Worm (Caenorhabditis elegans) whole organism, L4 larva: Measurements from ENCODE around the gene nhr-9.

Experiments
- T20F7.1 ChIP-seq: fragments of 200-800 bp; sonication (Bioruptor generic); optimal IDR thresholded peaks from 2 replicates; lab custom pipeline; 2018; ENCODE audit warnings: mild to moderate bottlenecking, missing genetic modification characterization, missing compliant biosample characterization
- Y105C5A.15 ChIP-seq: fragments of 200-800 bp; sonication (Bioruptor generic); IDR thresholded peaks from 2 replicates; pipeline ENCODE4 v1.3.6; 2022; ENCODE audit warnings: missing genetic modification characterization, missing compliant biosample characterization
- ZK546.5 ChIP-seq, 2 experiments: sonication (generic microtip); optimal IDR thresholded peaks; 2 replicates each; lab custom pipeline; 2017; ENCODE audit warnings: missing biosample characterization in 2 of 2, missing genetic modification characterization in 2 of 2
- aly-2 ChIP-seq: sonication (generic microtip); optimal IDR thresholded peaks from 2 replicates; lab custom pipeline; 2018; ENCODE audit warnings: missing biosample characterization, missing genetic modification characterization
- ama-1 ChIP-seq: fragments of 150-350 bp; optimal IDR thresholded peaks from 2 replicates; lab custom pipeline; 2014; ENCODE audit warnings: inconsistent platforms, mixed read lengths
- arid-1 ChIP-seq: fragments of 200-800 bp; sonication (Bioruptor generic); conservative IDR thresholded peaks from 2 replicates; pipeline ENCODE4 v1.3.6; 2022; ENCODE audit warnings: missing genetic modification reagents, missing genetic modification characterization, missing compliant biosample characterization
- attf-4 ChIP-seq: sonication (generic microtip); optimal IDR thresholded peaks from 3 replicates; lab custom pipeline; 2017; ENCODE audit warnings: missing biosample characterization, missing genetic modification characterization
- ceh-44 ChIP-seq: fragments of 200-800 bp; sonication (Bioruptor generic); IDR thresholded peaks from 2 replicates; pipeline ENCODE4 v1.3.6; 2022; ENCODE audit warnings: missing genetic modification reagents, missing genetic modification characterization, missing compliant biosample characterization
- ceh-62 ChIP-seq: sonication (generic microtip); optimal IDR thresholded peaks from 2 replicates; lab custom pipeline; 2017; ENCODE audit warnings: missing biosample characterization, missing genetic modification characterization
- ceh-82 ChIP-seq: sonication (generic microtip); optimal IDR thresholded peaks from 2 replicates; lab custom pipeline; 2017; ENCODE audit warnings: missing biosample characterization, missing genetic modification characterization
- ces-1 ChIP-seq: fragments of 150-350 bp; sonication (generic microtip); optimal IDR thresholded peaks from 4 replicates; lab custom pipeline; 2014; ENCODE audit warnings: missing biosample characterization, missing genetic modification reagents, missing genetic modification characterization
- ctbp-1 ChIP-seq: fragments of 200-800 bp; sonication (Bioruptor generic); IDR thresholded peaks from 2 replicates; pipeline ENCODE4 v1.3.6; 2022; ENCODE audit warnings: missing genetic modification reagents, missing genetic modification characterization, missing compliant biosample characterization
- daf-16 ChIP-seq, 3 experiments: sonication (generic microtip); optimal IDR thresholded peaks; 2 replicates each; lab custom pipeline; 2016 to 2017; ENCODE audit warnings: missing genetic modification characterization in 3 of 3, missing genetic modification reagents in 3 of 3, mild to moderate bottlenecking in 2 of 3, missing compliant biosample characterization in 2 of 3, missing biosample characterization in 1 of 3, moderate library complexity in 1 of 3
- dmd-6 ChIP-seq: fragments of 200-800 bp; sonication (Bioruptor generic); IDR thresholded peaks from 2 replicates; pipeline ENCODE4 v1.3.6; 2022; ENCODE audit warnings: missing genetic modification reagents, missing genetic modification characterization, missing compliant biosample characterization
- dmd-8 ChIP-seq: fragments of 200-800 bp; sonication (Bioruptor generic); IDR thresholded peaks from 2 replicates; pipeline ENCODE4 v1.3.6; 2022; ENCODE audit warnings: missing genetic modification characterization, missing compliant biosample characterization
- dve-1 ChIP-seq: sonication (generic microtip); optimal IDR thresholded peaks from 2 replicates; lab custom pipeline; 2017; ENCODE audit warnings: antibody characterized with exemption, mild to moderate bottlenecking, missing genetic modification characterization, missing compliant biosample characterization; ENCODE audit not compliant: insufficient read depth
- egl-27 ChIP-seq: sonication (generic microtip); optimal IDR thresholded peaks from 3 replicates; lab custom pipeline; 2017; ENCODE audit warnings: missing biosample characterization, missing genetic modification reagents, missing genetic modification characterization
- egl-43 ChIP-seq: fragments of 200-800 bp; sonication (Bioruptor generic); IDR thresholded peaks from 2 replicates; pipeline ENCODE4 v1.3.6; 2022; ENCODE audit warnings: missing genetic modification reagents, missing genetic modification characterization, missing compliant biosample characterization
- fkh-10 ChIP-seq: fragments of 150-350 bp; optimal IDR thresholded peaks from 2 replicates; lab custom pipeline; 2014; ENCODE audit warnings: missing biosample characterization, missing genetic modification reagents, missing genetic modification characterization
- fos-1 ChIP-seq: fragments of 150-350 bp; optimal IDR thresholded peaks from 2 replicates; lab custom pipeline; 2014; ENCODE audit warnings: missing biosample characterization, missing genetic modification characterization
- hif-1 ChIP-seq, 2 experiments: sonication (generic microtip); optimal IDR thresholded peaks; 2 replicates each; lab custom pipeline; 2016 to 2017; ENCODE audit warnings: missing compliant biosample characterization in 2 of 2, missing genetic modification characterization in 2 of 2, missing genetic modification reagents in 2 of 2, missing genotype in 2 of 2, mild to moderate bottlenecking in 1 of 2
- hlh-11 ChIP-seq: fragments of 200-800 bp; sonication (Bioruptor generic); optimal IDR thresholded peaks from 2 replicates; lab custom pipeline; 2018; ENCODE audit warnings: mild to moderate bottlenecking, missing genetic modification characterization, missing compliant biosample characterization
- hmg-1.1 ChIP-seq: fragments of 200-800 bp; sonication (Bioruptor generic); IDR thresholded peaks from 2 replicates; pipeline ENCODE4 v1.3.6; 2022; ENCODE audit warnings: missing genetic modification reagents, missing genetic modification characterization, missing compliant biosample characterization
- lin-13 ChIP-seq: fragments of 150-350 bp; optimal IDR thresholded peaks from 2 replicates; lab custom pipeline; 2014; ENCODE audit warnings: missing biosample characterization, missing genetic modification reagents, missing genetic modification characterization
- lin-29 ChIP-seq: fragments of 200-800 bp; sonication (Bioruptor generic); IDR thresholded peaks from 2 replicates; pipeline ENCODE4 v1.3.6; 2022; ENCODE audit warnings: missing genetic modification reagents, missing genetic modification characterization, missing compliant biosample characterization
- lin-38 ChIP-seq: fragments of 200-800 bp; sonication (Bioruptor generic); IDR thresholded peaks from 2 replicates; pipeline ENCODE4 v1.3.6; 2022; ENCODE audit warnings: missing genetic modification reagents, missing genetic modification characterization, missing compliant biosample characterization
- mdl-1 ChIP-seq, 2 experiments: fragments of 150-350 bp in 1 of 2; sonication (generic microtip) in 1 of 2; optimal IDR thresholded peaks; 2 replicates each; lab custom pipeline; 2014 to 2017; ENCODE audit warnings: missing biosample characterization in 2 of 2, missing genetic modification characterization in 2 of 2
- mep-1 ChIP-seq: fragments of 150-350 bp; sonication (generic microtip); optimal IDR thresholded peaks from 3 replicates; lab custom pipeline; 2014; ENCODE audit warnings: missing biosample characterization, missing genetic modification characterization
- nhr-102 ChIP-seq: sonication (generic microtip); optimal IDR thresholded peaks from 2 replicates; lab custom pipeline; 2016; ENCODE audit warnings: mild to moderate bottlenecking, missing genetic modification characterization, moderate library complexity, missing compliant biosample characterization
- nhr-11 ChIP-seq: fragments of 150-350 bp; optimal IDR thresholded peaks from 2 replicates; lab custom pipeline; 2014; ENCODE audit warnings: missing biosample characterization, missing genetic modification characterization
- nhr-111 ChIP-seq: fragments of 200-800 bp; sonication (Bioruptor generic); optimal IDR thresholded peaks from 2 replicates; lab custom pipeline; 2018; ENCODE audit warnings: mild to moderate bottlenecking, missing genetic modification characterization, missing compliant biosample characterization
- nhr-237 ChIP-seq: sonication (generic microtip); optimal IDR thresholded peaks from 2 replicates; lab custom pipeline; 2017; ENCODE audit warnings: missing biosample characterization, missing genetic modification characterization
- nhr-25 ChIP-seq: sonication (generic microtip); optimal IDR thresholded peaks from 2 replicates; lab custom pipeline; 2017; ENCODE audit warnings: missing genetic modification characterization, mild to moderate bottlenecking, missing compliant biosample characterization, antibody characterized with exemption, moderate library complexity, borderline replicate concordance; ENCODE audit not compliant: insufficient read depth
- nhr-41 ChIP-seq: fragments of 200-800 bp; sonication (Bioruptor generic); IDR thresholded peaks from 2 replicates; pipeline ENCODE4 v1.3.6; 2022; ENCODE audit warnings: missing genetic modification reagents, missing genetic modification characterization, missing compliant biosample characterization
- nhr-42 ChIP-seq: fragments of 200-800 bp; sonication (Bioruptor generic); IDR thresholded peaks from 2 replicates; pipeline ENCODE4 v1.3.6; 2022; ENCODE audit warnings: missing genetic modification characterization, missing compliant biosample characterization
- nhr-48 ChIP-seq: sonication (generic microtip); optimal IDR thresholded peaks from 2 replicates; lab custom pipeline; 2016; ENCODE audit warnings: mild to moderate bottlenecking, missing genetic modification characterization, missing compliant biosample characterization
- nhr-6 ChIP-seq: fragments of 150-350 bp; optimal IDR thresholded peaks from 2 replicates; lab custom pipeline; 2014; ENCODE audit warnings: missing biosample characterization, missing genetic modification characterization
- nhr-76 ChIP-seq: fragments of 150-350 bp; optimal IDR thresholded peaks from 2 replicates; lab custom pipeline; 2014; ENCODE audit warnings: missing biosample characterization, missing genetic modification characterization
- nhr-77 ChIP-seq: fragments of 150-350 bp; optimal IDR thresholded peaks from 2 replicates; lab custom pipeline; 2014; ENCODE audit warnings: missing biosample characterization, missing genetic modification characterization
- pha-4 ChIP-seq, 2 experiments: fragments of 150-350 bp in 1 of 2; fragments of 200-800 bp in 1 of 2; sonication (Bioruptor generic) in 1 of 2; IDR thresholded peaks in 1 of 2; optimal IDR thresholded peaks in 1 of 2; 2 replicates each; pipeline versions ENCODE4 v1.3.6 to Lab custom; 2014 to 2022; ENCODE audit warnings: missing genetic modification characterization in 2 of 2, missing genetic modification reagents in 2 of 2, missing biosample characterization in 1 of 2, missing compliant biosample characterization in 1 of 2
- rbr-2 ChIP-seq: sonication (generic microtip); optimal IDR thresholded peaks from 2 replicates; lab custom pipeline; 2016; ENCODE audit warnings: missing genotype, missing genetic modification characterization, missing compliant biosample characterization
- saeg-2 ChIP-seq: fragments of 200-800 bp; sonication (Bioruptor generic); IDR thresholded peaks from 2 replicates; pipeline ENCODE4 v1.3.6; 2022; ENCODE audit warnings: missing genetic modification reagents, missing genetic modification characterization, missing compliant biosample characterization
- set-16 ChIP-seq: fragments of 200-800 bp; sonication (Bioruptor generic); IDR thresholded peaks from 2 replicates; pipeline ENCODE4 v1.3.6; 2022; ENCODE audit warnings: missing genetic modification reagents, missing genetic modification characterization, missing compliant biosample characterization
- snpc-4 ChIP-seq: fragments of 150-350 bp; optimal IDR thresholded peaks from 2 replicates; lab custom pipeline; 2014; ENCODE audit warnings: missing biosample characterization, missing genetic modification characterization
- spr-1 ChIP-seq: sonication (generic microtip); optimal IDR thresholded peaks from 2 replicates; lab custom pipeline; 2016; ENCODE audit warnings: mild to moderate bottlenecking, missing genetic modification characterization, missing compliant biosample characterization
- unc-130 ChIP-seq: sonication (generic microtip); optimal IDR thresholded peaks from 2 replicates; lab custom pipeline; 2016; ENCODE audit warnings: missing genetic modification reagents, missing genetic modification characterization, missing compliant biosample characterization
- zag-1 ChIP-seq: fragments of 150-350 bp; optimal IDR thresholded peaks from 2 replicates; lab custom pipeline; 2014; ENCODE audit warnings: missing biosample characterization, missing genetic modification characterization
- zfp-3 ChIP-seq: fragments of 200-800 bp; sonication (Bioruptor generic); conservative IDR thresholded peaks from 2 replicates; pipeline ENCODE4 v1.3.6; 2022; ENCODE audit warnings: missing genetic modification reagents, missing genetic modification characterization, missing compliant biosample characterization
- zip-2 ChIP-seq: fragments of 150-350 bp; optimal IDR thresholded peaks from 2 replicates; lab custom pipeline; 2014; ENCODE audit warnings: missing biosample characterization, missing genetic modification characterization
- ztf-11 ChIP-seq: fragments of 150-350 bp; optimal IDR thresholded peaks from 2 replicates; lab custom pipeline; 2014; ENCODE audit warnings: missing biosample characterization, missing genetic modification characterization
- ztf-7 ChIP-seq: fragments of 150-350 bp; optimal IDR thresholded peaks from 2 replicates; lab custom pipeline; 2014; ENCODE audit warnings: missing biosample characterization, missing genetic modification characterization

nhr-9 gene

DNA sequence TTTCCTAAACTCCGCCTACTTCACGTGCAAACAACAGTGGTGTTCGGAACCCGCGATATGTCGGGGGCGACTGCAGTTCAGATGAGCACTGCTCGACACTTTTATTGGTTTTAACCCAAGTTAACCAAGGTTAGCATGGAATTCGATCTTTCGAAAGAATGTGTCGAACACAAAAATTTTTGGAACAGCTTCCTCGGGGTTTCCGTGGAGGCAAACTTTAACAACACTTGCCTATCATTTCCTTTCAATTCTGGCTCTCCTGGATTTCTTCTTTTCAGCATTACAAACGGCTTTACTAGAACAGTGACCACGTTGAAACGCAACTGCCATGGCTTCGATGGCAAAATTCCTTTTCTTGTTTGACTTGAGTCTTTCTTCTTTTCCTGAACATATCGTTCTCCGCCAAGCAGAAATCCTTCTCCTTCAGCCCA, 46.0 kb downstream of the nhr-9 start:
- TF ChIP-seq pha-4 (GFP tag; IDR thresholded peaks at IDR 0.05; lab: Robert Waterston, UW): peak; percentile 63; the same call in 1 of the 2 replicates
- TF ChIP-seq pha-4 (tag; optimal IDR thresholded peaks at IDR 0.05; lab: Kevin White, UChicago): no peak
- TF ChIP-seq daf-16 (GFP tag; optimal IDR thresholded peaks at IDR 0.05; lab: Kevin White, UChicago): peak; percentile 50 to 53
- TF ChIP-seq daf-16 (tag; optimal IDR thresholded peaks at IDR 0.05; lab: Kevin White, UChicago): peak; percentile 78
- TF ChIP-seq lin-38 (GFP tag; lab: Robert Waterston, UW): peak; percentile 68
- peak; percentile 88 for TF ChIP-seq snpc-4
- peak; percentile 36 for TF ChIP-seq nhr-77
- TF ChIP-seq Y105C5A.15 (GFP tag; lab: Robert Waterston, UW): 0 out of 2 replicates have a peak, but pooled peaks have one; percentile 59
- peak; percentile 68; the same call in 1 of the 2 replicates for TF ChIP-seq nhr-42 (GFP tag; lab: Robert Waterston, UW)
- TF ChIP-seq ztf-7: peak; percentile 38
- TF ChIP-seq lin-13 (GFP tag; lab: Kevin White, UChicago): peak; percentile 54
- peak; percentile 70 for TF ChIP-seq dmd-6 (GFP tag; lab: Robert Waterston, UW)
- TF ChIP-seq hif-1 (tag; optimal IDR thresholded peaks at IDR 0.05; lab: Kevin White, UChicago): peak in 1 of 2 experiments; percentile 15
- TF ChIP-seq zag-1 (tag; lab: Kevin White, UChicago): no peak
- no peak for TF ChIP-seq lin-29
- no peak for TF ChIP-seq ctbp-1 (GFP tag; lab: Robert Waterston, UW)
- peak; percentile 97 for TF ChIP-seq dve-1 (tag; lab: Kevin White, UChicago)
- no peak for TF ChIP-seq ceh-82
- peak; percentile 70 for TF ChIP-seq arid-1
- TF ChIP-seq saeg-2 (GFP tag; lab: Robert Waterston, UW): no peak
- peak; percentile 83 for TF ChIP-seq mep-1 (tag; lab: Kevin White, UChicago)
- peak; percentile 59; the same call in 1 of the 2 replicates for TF ChIP-seq zfp-3
- TF ChIP-seq nhr-25 (tag; lab: Kevin White, UChicago): no peak
- TF ChIP-seq rbr-2 (tag; lab: Kevin White, UChicago): peak; percentile 39
- TF ChIP-seq set-16 (GFP tag; lab: Robert Waterston, UW): no peak
- no peak for TF ChIP-seq nhr-76 (tag; lab: Kevin White, UChicago)
- no peak for TF ChIP-seq aly-2 (tag; lab: Kevin White, UChicago)
- TF ChIP-seq unc-130 (GFP tag; lab: Kevin White, UChicago): peak; percentile 24
- no peak for TF ChIP-seq nhr-11 (tag; lab: Kevin White, UChicago)
- peak; percentile 27; the same call in 1 of the 2 replicates for TF ChIP-seq hmg-1.1 (GFP tag; lab: Robert Waterston, UW)
- TF ChIP-seq nhr-111 (GFP tag; lab: Kevin White, UChicago): peak; percentile 17
- TF ChIP-seq zip-2: peak; percentile 42
- no peak for TF ChIP-seq ceh-62 (tag; lab: Kevin White, UChicago)
- TF ChIP-seq nhr-48 (tag; lab: Kevin White, UChicago): peak; percentile 50
- TF ChIP-seq nhr-102 (tag; lab: Kevin White, UChicago): peak; percentile 81
- TF ChIP-seq nhr-237 (tag; lab: Kevin White, UChicago): no peak
- TF ChIP-seq dmd-8 (GFP tag; lab: Robert Waterston, UW): no peak
- TF ChIP-seq mdl-1 (tag; optimal IDR thresholded peaks at IDR 0.05; lab: Kevin White, UChicago): peak; percentile 74 to 78
- TF ChIP-seq ces-1: no peak
- TF ChIP-seq fkh-10: no peak
- TF ChIP-seq spr-1 (tag; lab: Kevin White, UChicago): peak; percentile 67
- TF ChIP-seq ZK546.5 (tag; optimal IDR thresholded peaks at IDR 0.05; lab: Kevin White, UChicago): peak in 1 of 2 experiments; percentile 25
- no peak for TF ChIP-seq nhr-6 (tag; lab: Kevin White, UChicago)
- TF ChIP-seq T20F7.1 (GFP tag; lab: Kevin White, UChicago): peak; percentile 69
- TF ChIP-seq hlh-11 (tag; lab: Kevin White, UChicago): peak; percentile 73
- no peak for TF ChIP-seq ceh-44 (GFP tag; lab: Robert Waterston, UW)
- TF ChIP-seq egl-27 (tag; lab: Kevin White, UChicago): peak; percentile 22
- TF ChIP-seq ama-1 (lab: Kevin White, UChicago): peak; percentile 98
- TF ChIP-seq attf-4 (tag; lab: Kevin White, UChicago): no peak
- no peak for TF ChIP-seq ztf-11 (tag; lab: Kevin White, UChicago)
- no peak for TF ChIP-seq nhr-41 (GFP tag; lab: Robert Waterston, UW)
- TF ChIP-seq egl-43: peak; percentile 54
- no peak for TF ChIP-seq fos-1 (tag; lab: Kevin White, UChicago)
